Worm (Caenorhabditis elegans): ENCODE measurements around the gene parg-2.

DNA sequence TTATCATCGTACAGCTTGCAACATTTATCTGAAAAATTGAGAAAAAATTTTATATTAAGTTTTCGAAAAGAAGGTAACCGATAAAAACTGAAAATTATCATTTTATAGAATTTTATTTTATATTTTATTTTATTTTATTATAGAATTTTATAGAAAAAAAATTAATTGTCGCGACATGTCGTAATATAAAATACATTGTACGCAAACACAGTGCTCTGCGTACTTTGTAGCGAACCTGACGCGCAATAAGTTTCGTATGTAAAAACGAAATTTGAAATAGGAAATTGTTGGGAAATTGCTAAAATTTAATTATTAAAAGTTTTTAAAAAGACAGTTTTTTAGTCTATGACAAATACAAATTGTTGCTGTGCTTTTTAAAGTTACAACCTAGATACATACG, 23.4 kb downstream of the parg-2 start, which contains the start of the genes hst-1 and ints-6:
- no peak for TF ChIP-seq ama-1 (optimal IDR thresholded peaks at IDR 0.05)
- no peak for TF ChIP-seq lin-15B (tag; optimal IDR thresholded peaks at IDR 0.05)
- no peak for TF ChIP-seq ceh-32 (tag; optimal IDR thresholded peaks at IDR 0.05; ENCODE audit: poor library complexity)
- no peak for TF ChIP-seq egl-27 (tag; optimal IDR thresholded peaks at IDR 0.05)

Measured in whole organism, L4 larva.